Fruit fly (Drosophila melanogaster) whole organism, embryonic: ENCODE results near the gene CG10132.

Experiments used
- C15 ChIP-seq: fragments of 200-800 bp; sonication (Bioruptor generic); IDR thresholded peaks from 3 replicates; pipeline ENCODE4 v1.3.6; 2022; ENCODE audit warnings: missing biosample characterization, missing genetic modification characterization
- CG10366 ChIP-seq: fragments of 200-800 bp; sonication (Bioruptor generic); IDR thresholded peaks from 2 replicates; pipeline ENCODE4 v1.3.6; 2022; ENCODE audit warnings: missing biosample characterization, missing genetic modification characterization
- CG10654 ChIP-seq: fragments of 200-800 bp; sonication (Bioruptor generic); optimal IDR thresholded peaks from 2 replicates; lab custom pipeline; 2016; ENCODE audit warnings: missing biosample characterization, missing genetic modification characterization
- CG11085 ChIP-seq: fragments of 200-800 bp; sonication (Bioruptor generic); IDR thresholded peaks from 2 replicates; pipeline ENCODE4 v1.3.6; 2022; ENCODE audit warnings: missing biosample characterization, missing genetic modification characterization
- CG11093 ChIP-seq: fragments of 200-800 bp; sonication (Bioruptor generic); IDR thresholded peaks from 3 replicates; pipeline ENCODE4 v1.3.6; 2022; ENCODE audit warnings: missing biosample characterization, missing genetic modification characterization
- CG11560 ChIP-seq: fragments of 200-800 bp; sonication (Bioruptor generic); IDR thresholded peaks from 3 replicates; pipeline ENCODE4 v1.3.6; 2022; ENCODE audit warnings: missing biosample characterization, missing genetic modification characterization
- CG12236 ChIP-seq: fragments of 200-800 bp; sonication (Bioruptor generic); optimal IDR thresholded peaks from 2 replicates; lab custom pipeline; 2016; ENCODE audit warnings: missing biosample characterization, missing genetic modification characterization
- CG12299 ChIP-seq: fragments of 200-800 bp; sonication (Bioruptor generic); optimal IDR thresholded peaks from 2 replicates; lab custom pipeline; 2018; ENCODE audit warnings: missing biosample characterization, mild to moderate bottlenecking, missing genetic modification characterization
- CG12391 ChIP-seq: fragments of 200-800 bp; sonication (Bioruptor generic); optimal IDR thresholded peaks from 3 replicates; lab custom pipeline; 2018; ENCODE audit warnings: missing biosample characterization, mild to moderate bottlenecking, missing genetic modification characterization, moderate library complexity
- CG12744 ChIP-seq: fragments of 200-800 bp; sonication (Bioruptor generic); optimal IDR thresholded peaks from 2 replicates; lab custom pipeline; 2016; ENCODE audit warnings: missing biosample characterization, missing genetic modification characterization
- CG13775 ChIP-seq: fragments of 200-800 bp; sonication (Bioruptor generic); optimal IDR thresholded peaks from 3 replicates; lab custom pipeline; 2017; ENCODE audit warnings: missing biosample characterization, mild to moderate bottlenecking, missing genetic modification characterization
- CG14014 ChIP-seq: fragments of 200-800 bp; sonication (Bioruptor generic); IDR thresholded peaks from 2 replicates; pipeline ENCODE4 v1.3.6; 2022; ENCODE audit warnings: missing biosample characterization, missing genetic modification characterization
- CG15601 ChIP-seq: fragments of 200-800 bp; sonication (Bioruptor generic); optimal IDR thresholded peaks from 3 replicates; lab custom pipeline; 2019; ENCODE audit warnings: missing biosample characterization, mild to moderate bottlenecking, missing genetic modification characterization, moderate library complexity
- CG17359 ChIP-seq: fragments of 200-800 bp; sonication (Bioruptor generic); optimal IDR thresholded peaks from 3 replicates; lab custom pipeline; 2018; ENCODE audit warnings: missing biosample characterization, mild to moderate bottlenecking, missing genetic modification characterization, moderate library complexity
- CG18619 ChIP-seq: fragments of 200-800 bp; sonication (Bioruptor generic); optimal IDR thresholded peaks from 3 replicates; lab custom pipeline; 2017; ENCODE audit warnings: missing biosample characterization, mild to moderate bottlenecking, missing genetic modification characterization
- CG30020 ChIP-seq: fragments of 200-800 bp; optimal IDR thresholded peaks from 2 replicates; lab custom pipeline; 2019; ENCODE audit warnings: missing biosample characterization, mild to moderate bottlenecking, missing genetic modification characterization, moderate library complexity
- CG33213 ChIP-seq: fragments of 200-800 bp; sonication (Bioruptor generic); optimal IDR thresholded peaks from 3 replicates; lab custom pipeline; 2016; ENCODE audit warnings: missing biosample characterization, missing genetic modification characterization
- CG3726 ChIP-seq: fragments of 200-800 bp; sonication (Bioruptor generic); IDR thresholded peaks from 3 replicates; pipeline ENCODE4, ENCODE4 v1.3.6; 2022; ENCODE audit warnings: missing biosample characterization, missing genetic modification characterization
- CG4424 ChIP-seq: fragments of 200-800 bp; sonication (Bioruptor generic); optimal IDR thresholded peaks from 3 replicates; lab custom pipeline; 2016; ENCODE audit warnings: missing biosample characterization, missing genetic modification characterization
- CG4820 ChIP-seq: fragments of 200-800 bp; sonication (Bioruptor generic); optimal IDR thresholded peaks from 3 replicates; lab custom pipeline; 2016; ENCODE audit warnings: missing biosample characterization, missing genetic modification characterization
- CG5953 ChIP-seq: fragments of 200-800 bp; sonication (Bioruptor generic); IDR thresholded peaks from 2 replicates; pipeline ENCODE4 v1.3.6; 2022; ENCODE audit warnings: missing biosample characterization, missing genetic modification characterization
- CG7556 ChIP-seq: fragments of 200-800 bp; sonication (Bioruptor generic); optimal IDR thresholded peaks from 2 replicates; lab custom pipeline; 2017; ENCODE audit warnings: missing biosample characterization, mild to moderate bottlenecking, missing genetic modification characterization
- CG7786 ChIP-seq: fragments of 200-800 bp; sonication (Bioruptor generic); optimal IDR thresholded peaks from 2 replicates; lab custom pipeline; 2016; ENCODE audit warnings: missing biosample characterization, missing genetic modification characterization
- CG9727 ChIP-seq: fragments of 200-800 bp; sonication (Bioruptor generic); optimal IDR thresholded peaks from 3 replicates; lab custom pipeline; 2017; ENCODE audit warnings: missing biosample characterization, mild to moderate bottlenecking, missing genetic modification characterization
- CG9817 ChIP-seq: fragments of 200-800 bp; sonication (Bioruptor generic); optimal IDR thresholded peaks from 2 replicates; lab custom pipeline; 2018; ENCODE audit warnings: missing biosample characterization, mild to moderate bottlenecking, missing genetic modification characterization, moderate library complexity
- CrebB ChIP-seq: fragments of 200-800 bp; sonication (Bioruptor generic); optimal IDR thresholded peaks from 3 replicates; lab custom pipeline; 2018; ENCODE audit warnings: missing biosample characterization, mild to moderate bottlenecking, missing genetic modification characterization
- Dp ChIP-seq: fragments of 200-800 bp; sonication (Bioruptor generic); optimal IDR thresholded peaks from 2 replicates; lab custom pipeline; 2018; ENCODE audit warnings: missing biosample characterization, mild to moderate bottlenecking, missing genetic modification characterization, moderate library complexity
- H2.0 ChIP-seq: fragments of 200-800 bp; sonication (Bioruptor generic); IDR thresholded peaks from 2 replicates; pipeline ENCODE4 v1.3.6; 2022; ENCODE audit warnings: missing biosample characterization, missing genetic modification characterization
- HHEX ChIP-seq: fragments of 200-800 bp; sonication (Bioruptor generic); optimal IDR thresholded peaks from 3 replicates; lab custom pipeline; 2017; ENCODE audit warnings: missing biosample characterization, mild to moderate bottlenecking, missing genetic modification characterization, missing genetic modification reagents
- Hmr ChIP-seq: fragments of 200-800 bp; sonication (Bioruptor generic); optimal IDR thresholded peaks from 3 replicates; lab custom pipeline; 2017; ENCODE audit warnings: mild to moderate bottlenecking, missing biosample characterization, missing genetic modification reagents, missing genetic modification characterization
- Hsf ChIP-seq: fragments of 200-800 bp; sonication (Bioruptor generic); optimal IDR thresholded peaks from 3 replicates; lab custom pipeline; 2016; ENCODE audit warnings: missing biosample characterization, missing genetic modification characterization
- Nf-YB ChIP-seq: fragments of 200-800 bp; sonication (Bioruptor generic); optimal IDR thresholded peaks from 3 replicates; lab custom pipeline; 2019; ENCODE audit warnings: missing biosample characterization, mild to moderate bottlenecking, missing genetic modification characterization, moderate library complexity
- NfI ChIP-seq: fragments of 200-800 bp; sonication (Bioruptor generic); optimal IDR thresholded peaks from 3 replicates; lab custom pipeline; 2018; ENCODE audit warnings: missing biosample characterization, mild to moderate bottlenecking, missing genetic modification characterization, moderate library complexity
- Optix ChIP-seq: fragments of 200-800 bp; sonication (Bioruptor generic); IDR thresholded peaks from 3 replicates; pipeline ENCODE4 v1.3.6; 2022; ENCODE audit warnings: missing biosample characterization, missing genetic modification characterization
- Pdp1 ChIP-seq, 2 experiments: fragments of 200-800 bp; sonication (Bioruptor generic); optimal IDR thresholded peaks; 3 replicates each; lab custom pipeline; 2016; ENCODE audit warnings: missing biosample characterization in 2 of 2, missing genetic modification characterization in 2 of 2, mild to moderate bottlenecking in 1 of 2, moderate library complexity in 1 of 2
- Rx ChIP-seq: fragments of 200-800 bp; sonication (Bioruptor generic); IDR thresholded peaks from 2 replicates; pipeline ENCODE4 v1.3.6; 2022; ENCODE audit warnings: missing biosample characterization, missing genetic modification characterization
- Scr ChIP-seq: fragments of 200-800 bp; sonication (Bioruptor generic); IDR thresholded peaks from 2 replicates; pipeline ENCODE4 v1.3.6; 2022; ENCODE audit warnings: missing biosample characterization, missing genetic modification characterization; ENCODE audit not compliant: partially characterized antibody
- Six4 ChIP-seq: fragments of 200-800 bp; sonication (Bioruptor generic); optimal IDR thresholded peaks from 2 replicates; lab custom pipeline; 2016; ENCODE audit warnings: missing biosample characterization, missing genetic modification characterization
- Trl ChIP-seq, 3 experiments: fragments of >200 bp in 2 of 3; fragments of 200-800 bp in 1 of 3; sonication (Bioruptor generic) in 1 of 3; optimal IDR thresholded peaks; 2 replicates in 1 of 3; 3 replicates in 2 of 3; lab custom pipeline; 2016 to 2017; ENCODE audit warnings: missing biosample characterization in 1 of 3, missing genetic modification characterization in 1 of 3
- ci ChIP-seq: fragments of 200-800 bp; sonication (Bioruptor generic); IDR thresholded peaks from 3 replicates; pipeline ENCODE4 v1.3.6; 2022; ENCODE audit warnings: missing biosample characterization, missing genetic modification characterization
- crc ChIP-seq: fragments of 200-800 bp; sonication (Bioruptor generic); optimal IDR thresholded peaks from 2 replicates; lab custom pipeline; 2016; ENCODE audit warnings: missing biosample characterization, missing genetic modification characterization
- dm ChIP-seq: fragments of 200-800 bp; sonication (Bioruptor generic); optimal IDR thresholded peaks from 3 replicates; lab custom pipeline; 2016; ENCODE audit warnings: missing biosample characterization, missing genetic modification characterization
- grn ChIP-seq: fragments of 200-800 bp; sonication (Bioruptor generic); optimal IDR thresholded peaks from 3 replicates; lab custom pipeline; 2017; ENCODE audit warnings: missing biosample characterization, missing genetic modification characterization
- insv ChIP-seq, 2 experiments: fragments of 200-800 bp; sonication (Bioruptor generic); optimal IDR thresholded peaks; 3 replicates each; lab custom pipeline; 2016 to 2018; ENCODE audit warnings: missing biosample characterization in 2 of 2, missing genetic modification characterization in 2 of 2
- phol ChIP-seq: fragments of 200-800 bp; sonication (Bioruptor generic); optimal IDR thresholded peaks from 3 replicates; lab custom pipeline; 2018; ENCODE audit warnings: missing biosample characterization, mild to moderate bottlenecking, missing genetic modification characterization, moderate library complexity
- sd ChIP-seq: fragments of 200-800 bp; sonication (Bioruptor generic); optimal IDR thresholded peaks from 3 replicates; lab custom pipeline; 2018; ENCODE audit warnings: missing biosample characterization, mild to moderate bottlenecking, missing genetic modification characterization, moderate library complexity
- sens ChIP-seq: fragments of 200-800 bp; sonication (Bioruptor generic); peaks from one replicate; lab custom pipeline; 2016; ENCODE audit warnings: missing biosample characterization, missing genetic modification characterization
- ttk ChIP-seq: fragments of 200-800 bp; sonication (Bioruptor generic); IDR thresholded peaks from 2 replicates; pipeline ENCODE4 v2.1.2; 2022; ENCODE audit warnings: missing biosample characterization, missing genetic modification characterization
- wdn ChIP-seq: fragments of 200-800 bp; sonication (Bioruptor generic); IDR thresholded peaks from 2 replicates; pipeline ENCODE4 v1.3.6; 2022; ENCODE audit warnings: missing biosample characterization, missing genetic modification characterization

The CG10132 gene

dm6 chr2L:19492934-19493686, 25.5 kb upstream of the CG10132 start, which contains the start of the genes swm and Ctu2 (continued):
- peak; percentile 67 for TF ChIP-seq CG4424 (GFP tag; lab: Kevin White, UChicago)
- peak; percentile 29; the same call in 1 of the 2 replicates for TF ChIP-seq wdn (GFP tag; lab: Robert Waterston, UW)
- TF ChIP-seq CG9727 (GFP tag; lab: Kevin White, UChicago) = peak; percentile 71
- TF ChIP-seq H2.0 (GFP tag; lab: Robert Waterston, UW) = 0 out of 2 replicates have a peak, but pooled peaks have one; percentile 27
- peak; percentile 55 for TF ChIP-seq CG13775 (GFP tag; lab: Kevin White, UChicago)
- TF ChIP-seq Trl (optimal IDR thresholded peaks at IDR 0.05; lab: Kevin White, UChicago) = no peak
- no peak for TF ChIP-seq Trl (GFP tag; optimal IDR thresholded peaks at IDR 0.05; lab: Kevin White, UChicago)
- no peak for TF ChIP-seq CG33213
- TF ChIP-seq CG15601 = peak; percentile 64
- peak; percentile 47; the same call in 2 of the 3 replicates for TF ChIP-seq CG11560 (tag; lab: Robert Waterston, UW)
- peak; percentile 83 for TF ChIP-seq Scr
- peak; percentile 83 for TF ChIP-seq CG12391 (tag; lab: Kevin White, UChicago)
- no peak for TF ChIP-seq grn (GFP tag; lab: Kevin White, UChicago)
- TF ChIP-seq CG3726 (GFP tag; lab: Robert Waterston, UW) = no peak
- TF ChIP-seq Optix = no peak
- TF ChIP-seq sens (GFP tag; lab: Kevin White, UChicago) = peak; percentile 66
- peak in 1 of 2 experiments; percentile 18 for TF ChIP-seq Pdp1 (GFP tag; optimal IDR thresholded peaks at IDR 0.05; lab: Kevin White, UChicago)
- peak; percentile 49 for TF ChIP-seq Nf-YB (GFP tag; lab: Kevin White, UChicago)
- TF ChIP-seq CG17359 (tag; lab: Kevin White, UChicago) = peak; percentile 56
- 0 out of 2 replicates have a peak, but pooled peaks have one; percentile 50 for TF ChIP-seq CG11085 (GFP tag; lab: Robert Waterston, UW)
- peak; percentile 18; the same call in 1 of the 2 replicates for TF ChIP-seq Rx (GFP tag; lab: Robert Waterston, UW)
- no peak for TF ChIP-seq Six4
- peak; percentile 14 for TF ChIP-seq CG10654 (GFP tag; lab: Kevin White, UChicago)
- TF ChIP-seq CG5953 = no peak
- no peak for TF ChIP-seq Hsf (GFP tag; lab: Kevin White, UChicago)
- TF ChIP-seq dm (GFP tag; lab: Kevin White, UChicago) = peak; percentile 20
- TF ChIP-seq CG14014 (GFP tag; lab: Robert Waterston, UW) = peak; percentile 65
- TF ChIP-seq CG10366 (GFP tag; lab: Robert Waterston, UW) = peak; percentile 25; the same call in 1 of the 2 replicates
- TF ChIP-seq ttk (GFP tag; lab: Robert Waterston, UW) = no peak
- no peak for TF ChIP-seq crc (GFP tag; lab: Kevin White, UChicago)
- peak; percentile 79 for TF ChIP-seq CG9817 (tag; lab: Kevin White, UChicago)
- no peak for TF ChIP-seq HHEX (GFP tag; lab: Kevin White, UChicago)
- peak; percentile 38 for TF ChIP-seq CG4820 (GFP tag; lab: Kevin White, UChicago)
- TF ChIP-seq CG11093 (GFP tag; lab: Robert Waterston, UW) = 0 out of 3 replicates have a peak, but pooled peaks have one; percentile 32
- 0 out of 3 replicates have a peak, but pooled peaks have one; percentile 7 for TF ChIP-seq C15 (GFP tag; lab: Robert Waterston, UW)
- peak; percentile 79 for TF ChIP-seq phol
- no peak for TF ChIP-seq Hmr (GFP tag; lab: Kevin White, UChicago)
- TF ChIP-seq sd (tag; lab: Kevin White, UChicago) = peak; percentile 89
- TF ChIP-seq CG18619 = peak; percentile 60
- TF ChIP-seq NfI (GFP tag; lab: Kevin White, UChicago) = peak; percentile 64
- TF ChIP-seq CrebB (tag; lab: Kevin White, UChicago) = peak; percentile 9
- no peak for TF ChIP-seq CG12744 (GFP tag; lab: Kevin White, UChicago)
- peak; percentile 83 for TF ChIP-seq CG30020 (tag; lab: Kevin White, UChicago)
- peak; percentile 57 for TF ChIP-seq CG7556 (GFP tag; lab: Kevin White, UChicago)
- TF ChIP-seq CG12299 (tag; lab: Kevin White, UChicago) = peak; percentile 60
- peak in 1 of 2 experiments; percentile 51 for TF ChIP-seq insv (GFP tag; optimal IDR thresholded peaks at IDR 0.05; lab: Kevin White, UChicago)
- no peak for TF ChIP-seq CG12236 (GFP tag; lab: Kevin White, UChicago)
- peak; percentile 6 for TF ChIP-seq Dp (GFP tag; lab: Kevin White, UChicago)
- no peak for TF ChIP-seq CG7786 (GFP tag; lab: Kevin White, UChicago)
- TF ChIP-seq ci (GFP tag; lab: Robert Waterston, UW) = 0 out of 3 replicates have a peak, but pooled peaks have one; percentile 10
